Worm (Caenorhabditis elegans): ENCODE measurements around the gene crh-1.

DNA sequence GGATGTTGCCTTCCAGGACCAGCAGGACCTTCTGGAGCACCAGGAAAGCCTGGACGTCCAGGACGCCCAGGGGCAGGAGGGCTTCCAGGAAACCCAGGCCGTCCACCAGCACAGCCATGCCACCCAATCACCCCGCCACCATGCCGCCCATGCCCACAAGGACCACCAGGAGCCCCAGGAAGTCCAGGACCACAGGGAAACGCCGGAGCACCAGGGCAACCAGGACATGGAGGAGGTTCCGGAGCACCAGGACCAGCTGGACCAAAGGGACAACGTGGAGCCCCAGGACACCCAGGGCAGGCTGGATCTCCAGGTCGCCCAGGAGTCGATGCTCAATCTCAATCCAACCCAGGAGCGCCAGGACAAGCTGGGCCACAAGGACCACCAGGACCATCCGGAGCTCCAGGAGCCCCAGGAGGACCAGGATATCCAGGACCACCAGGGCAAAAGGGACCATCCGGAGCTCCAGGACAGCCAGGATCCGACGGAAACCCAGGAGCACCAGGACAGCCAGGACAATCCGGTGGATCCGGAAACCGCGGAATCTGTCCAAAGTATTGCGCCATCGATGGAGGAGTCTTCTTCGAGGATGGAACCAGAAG is 46.9 kb downstream of the crh-1 start:
- TF ChIP-seq him-1 (tag; optimal IDR thresholded peaks at IDR 0.05) = no peak
- no peak for TF ChIP-seq W03F9.2 (tag; optimal IDR thresholded peaks at IDR 0.05)

Measured in whole organism, L4/young adult.